Fruit fly (Drosophila melanogaster) whole organism, embryonic: ENCODE results near the gene CG43338.
A peak's percentile ranks its signal among the peaks of the same experiment; 100 is the strongest.

Experiments used
- Atf-2 ChIP-seq: fragments of 200-800 bp; sonication (Bioruptor generic); optimal IDR thresholded peaks from 2 replicates; lab custom pipeline; 2016; ENCODE audit warnings: missing biosample characterization, missing genetic modification characterization
- Bdp1 ChIP-seq: fragments of 200-800 bp; sonication (Bioruptor generic); optimal IDR thresholded peaks from 3 replicates; lab custom pipeline; 2016; ENCODE audit warnings: missing biosample characterization, missing genetic modification characterization
- CG10565 ChIP-seq: fragments of 200-800 bp; sonication (Bioruptor generic); optimal IDR thresholded peaks from 3 replicates; lab custom pipeline; 2016; ENCODE audit warnings: missing biosample characterization, mild to moderate bottlenecking, missing genetic modification characterization
- CG10979 ChIP-seq: fragments of 200-800 bp; sonication (Bioruptor generic); optimal IDR thresholded peaks from 2 replicates; lab custom pipeline; 2018; ENCODE audit warnings: missing biosample characterization, mild to moderate bottlenecking, missing genetic modification characterization, moderate library complexity
- CG12155 ChIP-seq: fragments of 200-800 bp; sonication (Bioruptor generic); optimal IDR thresholded peaks from 3 replicates; lab custom pipeline; 2016; ENCODE audit warnings: missing biosample characterization, missing genetic modification characterization
- CG12299 ChIP-seq: fragments of 200-800 bp; sonication (Bioruptor generic); optimal IDR thresholded peaks from 2 replicates; lab custom pipeline; 2018; ENCODE audit warnings: missing biosample characterization, mild to moderate bottlenecking, missing genetic modification characterization
- CG17361 ChIP-seq: fragments of 200-800 bp; sonication (Bioruptor generic); IDR thresholded peaks from 3 replicates; pipeline ENCODE4 v1.3.6; 2022; ENCODE audit warnings: missing biosample characterization, missing genetic modification characterization
- CG18262 ChIP-seq: fragments of 200-800 bp; optimal IDR thresholded peaks from 3 replicates; lab custom pipeline; 2019; ENCODE audit warnings: missing biosample characterization, mild to moderate bottlenecking, missing genetic modification characterization, moderate library complexity
- CG18764 ChIP-seq: fragments of 200-800 bp; sonication (Bioruptor generic); optimal IDR thresholded peaks from 3 replicates; lab custom pipeline; 2016; ENCODE audit warnings: missing biosample characterization, missing genetic modification characterization
- CG2678 ChIP-seq: fragments of 200-800 bp; sonication (Bioruptor generic); optimal IDR thresholded peaks from 3 replicates; lab custom pipeline; 2019; ENCODE audit warnings: missing biosample characterization, mild to moderate bottlenecking, missing genetic modification characterization, moderate library complexity
- CG2875 ChIP-seq: fragments of 200-800 bp; sonication (Bioruptor generic); optimal IDR thresholded peaks from 2 replicates; lab custom pipeline; 2017; ENCODE audit warnings: missing biosample characterization, mild to moderate bottlenecking, missing genetic modification characterization, missing genetic modification reagents
- CG30403 ChIP-seq: fragments of 200-800 bp; sonication (Bioruptor generic); optimal IDR thresholded peaks from 3 replicates; lab custom pipeline; 2016; ENCODE audit warnings: missing biosample characterization, missing genetic modification characterization
- CG31388 ChIP-seq: fragments of 200-800 bp; sonication (Bioruptor generic); optimal IDR thresholded peaks from 2 replicates; lab custom pipeline; 2016; ENCODE audit warnings: missing biosample characterization, missing genetic modification characterization
- CG32532 ChIP-seq: fragments of 200-800 bp; sonication (Bioruptor generic); IDR thresholded peaks from 2 replicates; pipeline ENCODE4 v1.3.6; 2022; ENCODE audit warnings: missing biosample characterization, missing genetic modification characterization
- CG34376 ChIP-seq: fragments of 200-800 bp; sonication (Bioruptor generic); optimal IDR thresholded peaks from 2 replicates; lab custom pipeline; 2018; ENCODE audit warnings: missing biosample characterization, mild to moderate bottlenecking, missing genetic modification characterization
- CG3847 ChIP-seq: fragments of 200-800 bp; sonication (Bioruptor generic); IDR thresholded peaks from 2 replicates; pipeline ENCODE4 v1.3.6; 2022; ENCODE audit warnings: missing biosample characterization, missing genetic modification characterization
- CG7839 ChIP-seq: fragments of 200-800 bp; sonication (Bioruptor generic); optimal IDR thresholded peaks from 3 replicates; lab custom pipeline; 2018; ENCODE audit warnings: missing biosample characterization, mild to moderate bottlenecking, missing genetic modification characterization, moderate library complexity
- CG7928 ChIP-seq: fragments of 200-800 bp; sonication (Bioruptor generic); optimal IDR thresholded peaks from 2 replicates; lab custom pipeline; 2017; ENCODE audit warnings: missing biosample characterization, mild to moderate bottlenecking, missing genetic modification characterization
- CG8924 ChIP-seq: fragments of 200-800 bp; optimal IDR thresholded peaks from 3 replicates; lab custom pipeline; 2019; ENCODE audit warnings: missing biosample characterization, mild to moderate bottlenecking, missing genetic modification characterization, moderate library complexity
- CG9727 ChIP-seq: fragments of 200-800 bp; sonication (Bioruptor generic); optimal IDR thresholded peaks from 3 replicates; lab custom pipeline; 2017; ENCODE audit warnings: missing biosample characterization, mild to moderate bottlenecking, missing genetic modification characterization
- Deaf1 ChIP-seq: fragments of 200-800 bp; optimal IDR thresholded peaks from 3 replicates; lab custom pipeline; 2019; ENCODE audit warnings: missing biosample characterization, mild to moderate bottlenecking, missing genetic modification characterization, moderate library complexity
- Gsc ChIP-seq: fragments of 200-800 bp; sonication (Bioruptor generic); IDR thresholded peaks from 2 replicates; pipeline ENCODE4 v1.3.6; 2022; ENCODE audit warnings: missing biosample characterization, missing genetic modification characterization
- Hmx ChIP-seq: fragments of 200-800 bp; sonication (Bioruptor generic); optimal IDR thresholded peaks from 2 replicates; lab custom pipeline; 2016; ENCODE audit warnings: missing biosample characterization, missing genetic modification characterization
- Lhr ChIP-seq: fragments of 200-800 bp; sonication (Bioruptor generic); optimal IDR thresholded peaks from 3 replicates; lab custom pipeline; 2017; ENCODE audit warnings: mild to moderate bottlenecking, missing biosample characterization, missing genetic modification reagents, missing genetic modification characterization
- Mrtf ChIP-seq: fragments of 200-800 bp; sonication (Bioruptor generic); IDR thresholded peaks from 3 replicates; pipeline ENCODE4 v1.3.6; 2022; ENCODE audit warnings: missing biosample characterization, missing genetic modification characterization
- Optix ChIP-seq: fragments of 200-800 bp; sonication (Bioruptor generic); IDR thresholded peaks from 3 replicates; pipeline ENCODE4 v1.3.6; 2022; ENCODE audit warnings: missing biosample characterization, missing genetic modification characterization
- Ravus ChIP-seq: fragments of 200-800 bp; sonication (Bioruptor generic); IDR thresholded peaks from 2 replicates; pipeline ENCODE4 v1.3.6; 2022; ENCODE audit warnings: missing biosample characterization, missing genetic modification characterization
- Sry-β ChIP-seq: fragments of 200-800 bp; sonication (Bioruptor generic); optimal IDR thresholded peaks from 2 replicates; lab custom pipeline; 2018; ENCODE audit warnings: missing biosample characterization, mild to moderate bottlenecking, missing genetic modification characterization, moderate library complexity
- Stat92E ChIP-seq, 3 experiments: fragments of >200 bp in 2 of 3; fragments of 200-800 bp in 1 of 3; sonication (Bioruptor generic) in 1 of 3; optimal IDR thresholded peaks; 2 replicates each; lab custom pipeline; 2017 to 2019; ENCODE audit warnings: missing biosample characterization in 3 of 3, missing genetic modification characterization in 3 of 3, mild to moderate bottlenecking in 1 of 3, moderate library complexity in 1 of 3
- Vsx1 ChIP-seq: fragments of 200-800 bp; sonication (Bioruptor generic); optimal IDR thresholded peaks from 2 replicates; lab custom pipeline; 2017; ENCODE audit warnings: missing biosample characterization, mild to moderate bottlenecking, missing genetic modification characterization, missing genetic modification reagents
- bowl ChIP-seq: fragments of 200-800 bp; sonication (Bioruptor generic); IDR thresholded peaks from 2 replicates; pipeline ENCODE4 v1.3.6; 2022; ENCODE audit warnings: missing biosample characterization, missing genetic modification characterization
- dpn ChIP-seq, 2 experiments: fragments of 200-800 bp; sonication (Bioruptor generic); optimal IDR thresholded peaks; 3 replicates each; lab custom pipeline; 2016; ENCODE audit warnings: missing biosample characterization in 2 of 2, missing genetic modification characterization in 2 of 2
- gce ChIP-seq: fragments of 200-800 bp; sonication (Bioruptor generic); IDR thresholded peaks from 3 replicates; pipeline ENCODE4 v1.3.6; 2022; ENCODE audit warnings: missing biosample characterization, missing genetic modification characterization
- hb ChIP-seq: fragments of 200-800 bp; sonication (Bioruptor generic); IDR thresholded peaks from 3 replicates; pipeline ENCODE4 v1.3.6; 2022; ENCODE audit warnings: missing biosample characterization, missing genetic modification characterization; ENCODE audit not compliant: partially characterized antibody
- hth ChIP-seq: fragments of >200 bp; optimal IDR thresholded peaks from 2 replicates; lab custom pipeline; 2017; ENCODE audit warnings: inconsistent platforms
- ind ChIP-seq: fragments of 200-800 bp; sonication (Bioruptor generic); optimal IDR thresholded peaks from 3 replicates; lab custom pipeline; 2016; ENCODE audit warnings: missing biosample characterization, missing genetic modification characterization
- lab ChIP-seq: fragments of 200-800 bp; sonication (Bioruptor generic); optimal IDR thresholded peaks from 3 replicates; lab custom pipeline; 2017; ENCODE audit warnings: missing biosample characterization, missing genetic modification characterization, mild to moderate bottlenecking, moderate library complexity, missing genetic modification reagents
- lilli ChIP-seq: fragments of 200-800 bp; sonication (Bioruptor generic); optimal IDR thresholded peaks from 3 replicates; lab custom pipeline; 2016; ENCODE audit warnings: missing biosample characterization, missing genetic modification characterization
- pfk ChIP-seq: fragments of 200-800 bp; sonication (Bioruptor generic); optimal IDR thresholded peaks from 2 replicates; lab custom pipeline; 2018; ENCODE audit warnings: missing biosample characterization, mild to moderate bottlenecking, missing genetic modification characterization, moderate library complexity
- pho ChIP-seq: fragments of 200-800 bp; sonication (Bioruptor generic); optimal IDR thresholded peaks from 2 replicates; lab custom pipeline; 2016; ENCODE audit warnings: missing biosample characterization, missing genetic modification characterization
- pita ChIP-seq: fragments of 200-800 bp; sonication (Bioruptor generic); optimal IDR thresholded peaks from 2 replicates; lab custom pipeline; 2017; ENCODE audit warnings: missing biosample characterization, mild to moderate bottlenecking, missing genetic modification characterization
- pros ChIP-seq: fragments of 200-800 bp; sonication (Bioruptor generic); optimal IDR thresholded peaks from 3 replicates; lab custom pipeline; 2019; ENCODE audit warnings: missing biosample characterization, mild to moderate bottlenecking, missing genetic modification characterization, moderate library complexity
- pzg ChIP-seq: fragments of 200-800 bp; sonication (Bioruptor generic); optimal IDR thresholded peaks from 3 replicates; lab custom pipeline; 2018; ENCODE audit warnings: missing biosample characterization, mild to moderate bottlenecking, missing genetic modification characterization, moderate library complexity
- ranshi ChIP-seq: fragments of 200-800 bp; sonication (Bioruptor generic); IDR thresholded peaks from 2 replicates; pipeline ENCODE4 v1.3.6; 2022; ENCODE audit warnings: missing biosample characterization, missing genetic modification characterization
- slou ChIP-seq: fragments of 200-800 bp; sonication (Bioruptor generic); optimal IDR thresholded peaks from 3 replicates; lab custom pipeline; 2016; ENCODE audit warnings: missing biosample characterization, missing genetic modification characterization
- sob ChIP-seq: fragments of 200-800 bp; sonication (Bioruptor generic); IDR thresholded peaks from 2 replicates; pipeline ENCODE4 v1.3.6; 2022; ENCODE audit warnings: missing biosample characterization, missing genetic modification characterization
- tio ChIP-seq: fragments of 200-800 bp; sonication (Bioruptor generic); optimal IDR thresholded peaks from 2 replicates; lab custom pipeline; 2017; ENCODE audit warnings: missing biosample characterization, missing genetic modification characterization, inconsistent platforms
- unc-4 ChIP-seq: fragments of 200-800 bp; sonication (Bioruptor generic); IDR thresholded peaks from 2 replicates; pipeline ENCODE4 v1.3.6; 2022; ENCODE audit warnings: missing biosample characterization, missing genetic modification characterization; ENCODE audit not compliant: partially characterized antibody
- wek ChIP-seq: fragments of 200-800 bp; sonication (Bioruptor generic); optimal IDR thresholded peaks from 3 replicates; lab custom pipeline; 2018; ENCODE audit warnings: missing biosample characterization, mild to moderate bottlenecking, missing genetic modification characterization, moderate library complexity
- wor ChIP-seq: fragments of 200-800 bp; sonication (Bioruptor generic); IDR thresholded peaks from 2 replicates; pipeline ENCODE4 v1.3.6; 2022; ENCODE audit warnings: missing biosample characterization, missing genetic modification characterization

The CG43338 gene

dm6 chr2L:18626987-18627386, 44.1 kb downstream of the CG43338 start (continued):
- TF ChIP-seq pzg (GFP tag; lab: Kevin White, UChicago): no peak
- TF ChIP-seq Bdp1 (GFP tag; lab: Kevin White, UChicago): peak; percentile 82
- TF ChIP-seq CG7928 (GFP tag; lab: Kevin White, UChicago): peak; percentile 55
- peak; percentile 57 for TF ChIP-seq CG12155 (GFP tag; lab: Kevin White, UChicago)
- TF ChIP-seq CG10979 (tag; lab: Kevin White, UChicago): no peak
- TF ChIP-seq sob (GFP tag; lab: Robert Waterston, UW): peak; percentile 87
- TF ChIP-seq pho (GFP tag; lab: Kevin White, UChicago): peak; percentile 85
- peak; percentile 63; the same call in 2 of the 3 replicates for TF ChIP-seq CG17361
- TF ChIP-seq Deaf1 (tag; lab: Kevin White, UChicago): peak; percentile 38
- peak; percentile 86 for TF ChIP-seq CG34376 (GFP tag; lab: Kevin White, UChicago)
- TF ChIP-seq CG18764 (GFP tag; lab: Kevin White, UChicago): peak; percentile 74
- peak; percentile 90 for TF ChIP-seq Vsx1 (GFP tag; lab: Kevin White, UChicago)
- TF ChIP-seq pros (GFP tag; lab: Kevin White, UChicago): no peak
- peak; percentile 60; the same call in 2 of the 3 replicates for TF ChIP-seq Optix (GFP tag; lab: Robert Waterston, UW)
- TF ChIP-seq CG8924: peak; percentile 76
- peak; percentile 69 for TF ChIP-seq lilli (GFP tag; lab: Kevin White, UChicago)
- peak; percentile 56 for TF ChIP-seq tio (GFP tag; lab: Kevin White, UChicago)
- peak; percentile 11 for TF ChIP-seq ind (GFP tag; lab: Kevin White, UChicago)
- TF ChIP-seq lab (GFP tag; lab: Kevin White, UChicago): peak; percentile 96
- TF ChIP-seq hth (lab: Kevin White, UChicago): no peak
- peak; percentile 87 for TF ChIP-seq CG2678
- no peak for TF ChIP-seq CG10565 (GFP tag; lab: Kevin White, UChicago)
- TF ChIP-seq Mrtf (GFP tag; lab: Robert Waterston, UW): peak; percentile 56; the same call in 1 of the 3 replicates
- peak; percentile 56 to 80 for TF ChIP-seq dpn (GFP tag; optimal IDR thresholded peaks at IDR 0.05; lab: Kevin White, UChicago)
- TF ChIP-seq CG9727 (GFP tag; lab: Kevin White, UChicago): peak; percentile 91
- TF ChIP-seq unc-4 (GFP tag; lab: Robert Waterston, UW): no peak
- TF ChIP-seq Ravus (GFP tag; lab: Robert Waterston, UW): no peak
- peak; percentile 12 for TF ChIP-seq slou (GFP tag; lab: Kevin White, UChicago)
- no peak for TF ChIP-seq wor (GFP tag; lab: Robert Waterston, UW)
- peak; percentile 62 for TF ChIP-seq Lhr (GFP tag; lab: Kevin White, UChicago)
- no peak for TF ChIP-seq Hmx (GFP tag; lab: Kevin White, UChicago)
- TF ChIP-seq CG3847 (GFP tag; lab: Robert Waterston, UW): 0 out of 2 replicates have a peak, but pooled peaks have one; percentile 37
- TF ChIP-seq CG12299 (tag; lab: Kevin White, UChicago): peak; percentile 83
- TF ChIP-seq Stat92E (GFP tag; optimal IDR thresholded peaks at IDR 0.05; lab: Kevin White, UChicago): peak in 1 of 3 experiments; percentile 12
- TF ChIP-seq pfk (GFP tag; lab: Kevin White, UChicago): no peak
- peak; percentile 81 for TF ChIP-seq Atf-2 (GFP tag; lab: Kevin White, UChicago)
- peak; percentile 55; the same call in 1 of the 3 replicates for TF ChIP-seq gce (GFP tag; lab: Robert Waterston, UW)
- TF ChIP-seq Gsc (GFP tag; lab: Robert Waterston, UW): no peak
- peak; percentile 44 for TF ChIP-seq CG30403 (GFP tag; lab: Kevin White, UChicago)
- TF ChIP-seq CG7839: peak; percentile 63
- TF ChIP-seq Sry-β (GFP tag; lab: Kevin White, UChicago): peak; percentile 53
- TF ChIP-seq CG2875: peak; percentile 92
- no peak for TF ChIP-seq CG32532 (GFP tag; lab: Robert Waterston, UW)
- TF ChIP-seq CG31388 (GFP tag; lab: Kevin White, UChicago): peak; percentile 60
- peak; percentile 78; the same call in 1 of the 2 replicates for TF ChIP-seq ranshi (GFP tag; lab: Robert Waterston, UW)
- TF ChIP-seq wek (GFP tag; lab: Kevin White, UChicago): peak; percentile 80
- peak; percentile 47; the same call in 1 of the 2 replicates for TF ChIP-seq bowl
- peak; percentile 66 for TF ChIP-seq CG18262 (tag; lab: Kevin White, UChicago)
- TF ChIP-seq pita (GFP tag; lab: Kevin White, UChicago): no peak
- no peak for TF ChIP-seq hb (GFP tag; lab: Robert Waterston, UW)
